Worm (Caenorhabditis elegans) whole organism, late embryonic: ENCODE results near the gene skih-2.

Source experiments
- C38D4.7 ChIP-seq: fragments of 200-800 bp; sonication (Bioruptor generic); optimal IDR thresholded peaks from 2 replicates; lab custom pipeline; 2018; ENCODE audit warnings: mild to moderate bottlenecking, missing genetic modification characterization, moderate library complexity, missing compliant biosample characterization
- F13H6.1 ChIP-seq: sonication (generic microtip); optimal IDR thresholded peaks from 2 replicates; lab custom pipeline; 2016; ENCODE audit warnings: missing genetic modification characterization, missing compliant biosample characterization
- K09A11.1 ChIP-seq: sonication (generic microtip); optimal IDR thresholded peaks from 2 replicates; lab custom pipeline; 2017; ENCODE audit warnings: antibody characterized with exemption, mild to moderate bottlenecking, missing genetic modification characterization, missing compliant biosample characterization; ENCODE audit not compliant: insufficient read depth
- ama-1 ChIP-seq: fragments of 150-350 bp; optimal IDR thresholded peaks from 2 replicates; lab custom pipeline; 2014
- ceh-14 ChIP-seq: sonication (generic microtip); optimal IDR thresholded peaks from 2 replicates; lab custom pipeline; 2016; ENCODE audit warnings: missing genotype, missing genetic modification characterization, missing compliant biosample characterization
- ceh-18 ChIP-seq: sonication (generic microtip); optimal IDR thresholded peaks from 2 replicates; lab custom pipeline; 2016; ENCODE audit warnings: missing genetic modification characterization, missing compliant biosample characterization
- ceh-19 ChIP-seq: fragments of 200-800 bp; sonication (Bioruptor generic); optimal IDR thresholded peaks from 2 replicates; lab custom pipeline; 2018; ENCODE audit warnings: mild to moderate bottlenecking, missing genetic modification characterization, missing compliant biosample characterization
- ceh-24 ChIP-seq: sonication (generic microtip); optimal IDR thresholded peaks from 2 replicates; lab custom pipeline; 2016; ENCODE audit warnings: mild to moderate bottlenecking, missing genetic modification characterization, missing compliant biosample characterization
- ceh-31 ChIP-seq: sonication (generic microtip); optimal IDR thresholded peaks from 2 replicates; lab custom pipeline; 2016; ENCODE audit warnings: missing genetic modification characterization, missing compliant biosample characterization
- ceh-34 ChIP-seq: sonication (generic microtip); optimal IDR thresholded peaks from 2 replicates; lab custom pipeline; 2016; ENCODE audit warnings: mild to moderate bottlenecking, missing genetic modification characterization, missing compliant biosample characterization
- ceh-48 ChIP-seq: sonication (generic microtip); optimal IDR thresholded peaks from 2 replicates; lab custom pipeline; 2016; ENCODE audit warnings: missing genetic modification characterization, inconsistent platforms, missing compliant biosample characterization
- ceh-6 ChIP-seq: fragments of 200-800 bp; sonication (Bioruptor generic); optimal IDR thresholded peaks from 2 replicates; lab custom pipeline; 2018; ENCODE audit warnings: mild to moderate bottlenecking, missing genetic modification characterization, missing compliant biosample characterization
- che-1 ChIP-seq: sonication (generic microtip); optimal IDR thresholded peaks from 2 replicates; lab custom pipeline; 2016; ENCODE audit warnings: mild to moderate bottlenecking, missing genetic modification characterization, missing compliant biosample characterization
- dve-1 ChIP-seq: sonication (generic microtip); optimal IDR thresholded peaks from 2 replicates; lab custom pipeline; 2017; ENCODE audit warnings: antibody characterized with exemption, mild to moderate bottlenecking, missing genetic modification characterization, missing compliant biosample characterization
- elt-2 ChIP-seq: sonication (generic microtip); optimal IDR thresholded peaks from 2 replicates; lab custom pipeline; 2016; ENCODE audit warnings: missing genetic modification reagents, missing genetic modification characterization, missing compliant biosample characterization
- elt-4 ChIP-seq: sonication (generic microtip); optimal IDR thresholded peaks from 2 replicates; lab custom pipeline; 2016; ENCODE audit warnings: missing genetic modification characterization, missing compliant biosample characterization
- fax-1 ChIP-seq: sonication (generic microtip); optimal IDR thresholded peaks from 2 replicates; lab custom pipeline; 2016; ENCODE audit warnings: missing genotype, missing genetic modification characterization, missing compliant biosample characterization
- gmeb-2 ChIP-seq: sonication (generic microtip); optimal IDR thresholded peaks from 2 replicates; lab custom pipeline; 2016; ENCODE audit warnings: missing genetic modification characterization, inconsistent platforms, missing compliant biosample characterization
- hlh-30 ChIP-seq: sonication (generic microtip); optimal IDR thresholded peaks from 2 replicates; lab custom pipeline; 2017; ENCODE audit warnings: antibody characterized with exemption, missing genetic modification characterization, missing compliant biosample characterization; ENCODE audit not compliant: insufficient read depth
- hlh-8 ChIP-seq: sonication (generic microtip); optimal IDR thresholded peaks from 2 replicates; lab custom pipeline; 2016; ENCODE audit warnings: missing genotype, missing genetic modification characterization, missing compliant biosample characterization
- lim-6 ChIP-seq: sonication (generic microtip); optimal IDR thresholded peaks from 2 replicates; lab custom pipeline; 2016; ENCODE audit warnings: missing genetic modification characterization, missing compliant biosample characterization
- lin-11 ChIP-seq: fragments of 200-800 bp; sonication (Bioruptor generic); optimal IDR thresholded peaks from 2 replicates; lab custom pipeline; 2018; ENCODE audit warnings: mild to moderate bottlenecking, missing genetic modification characterization, missing compliant biosample characterization
- nfya-1 ChIP-seq: sonication (generic microtip); optimal IDR thresholded peaks from 2 replicates; lab custom pipeline; 2017; ENCODE audit warnings: missing genetic modification characterization, mild to moderate bottlenecking, missing compliant biosample characterization, antibody characterized with exemption, moderate library complexity
- odd-2 ChIP-seq: sonication (generic microtip); optimal IDR thresholded peaks from 2 replicates; lab custom pipeline; 2017; ENCODE audit warnings: antibody characterized with exemption, mild to moderate bottlenecking, missing genetic modification characterization, missing compliant biosample characterization
- pat-9 ChIP-seq: fragments of 200-800 bp; sonication (Bioruptor generic); optimal IDR thresholded peaks from 2 replicates; lab custom pipeline; 2018; ENCODE audit warnings: mild to moderate bottlenecking, missing genetic modification characterization, moderate library complexity, missing compliant biosample characterization
- pax-1 ChIP-seq: fragments of 150-350 bp; optimal IDR thresholded peaks from 2 replicates; lab custom pipeline; 2014; ENCODE audit warnings: missing biosample characterization, missing genetic modification characterization
- pha-4 ChIP-seq: fragments of 150-350 bp; optimal IDR thresholded peaks from 2 replicates; lab custom pipeline; 2018; ENCODE audit warnings: missing biosample characterization, missing genetic modification reagents, missing genetic modification characterization
- pros-1 ChIP-seq: fragments of 150-350 bp; optimal IDR thresholded peaks from 2 replicates; lab custom pipeline; 2014; ENCODE audit warnings: missing biosample characterization, missing genetic modification reagents, missing genetic modification characterization
- ref-2 ChIP-seq: sonication (generic microtip); optimal IDR thresholded peaks from 2 replicates; lab custom pipeline; 2016; ENCODE audit warnings: missing genetic modification characterization, missing compliant biosample characterization
- rnt-1 ChIP-seq: sonication (generic microtip); optimal IDR thresholded peaks from 2 replicates; lab custom pipeline; 2016; ENCODE audit warnings: missing genetic modification characterization, missing compliant biosample characterization
- tbx-2 ChIP-seq: sonication (generic microtip); optimal IDR thresholded peaks from 2 replicates; lab custom pipeline; 2016; ENCODE audit warnings: missing genetic modification characterization, missing compliant biosample characterization
- ttx-3 ChIP-seq: sonication (generic microtip); optimal IDR thresholded peaks from 2 replicates; lab custom pipeline; 2016; ENCODE audit warnings: missing genetic modification reagents, missing genetic modification characterization, missing compliant biosample characterization
- unc-3 ChIP-seq, 2 experiments: fragments of 200-800 bp in 1 of 2; sonication (Bioruptor generic) in 1 of 2; sonication (generic microtip) in 1 of 2; conservative IDR thresholded peaks in 1 of 2; optimal IDR thresholded peaks in 1 of 2; 2 replicates each; pipeline versions ENCODE4 v1.3.6 to Lab custom; 2016 to 2022; ENCODE audit warnings: missing compliant biosample characterization in 2 of 2, missing genetic modification characterization in 2 of 2, missing genetic modification reagents in 1 of 2
- unc-42 ChIP-seq: sonication (generic microtip); optimal IDR thresholded peaks from 2 replicates; lab custom pipeline; 2016; ENCODE audit warnings: missing genotype, missing genetic modification characterization, missing compliant biosample characterization
- unc-55 ChIP-seq: sonication (generic microtip); optimal IDR thresholded peaks from 2 replicates; lab custom pipeline; 2017; ENCODE audit warnings: missing biosample characterization, missing genetic modification reagents, missing genetic modification characterization
- ztf-16 ChIP-seq: sonication (generic microtip); optimal IDR thresholded peaks from 2 replicates; lab custom pipeline; 2017; ENCODE audit warnings: missing genetic modification characterization, missing compliant biosample characterization

Gene skih-2

ce11 chrIV:11149454-11150163 is 7.4 kb upstream of the skih-2 start, which contains the start of the genes F01G4.6 and pfd-1:
TSS of gene F01G4.6 (minus strand) at chrIV:11149504.
TSS of gene pfd-1 (plus strand) at chrIV:11150113.
- TF ChIP-seq unc-42 (tag; lab: Kevin White, UChicago) = peak; percentile 46
- no peak for TF ChIP-seq fax-1
- TF ChIP-seq ztf-16 (tag; lab: Kevin White, UChicago) = no peak
- TF ChIP-seq ceh-18 (tag; lab: Kevin White, UChicago) = peak; percentile 39
- no peak for TF ChIP-seq ceh-19 (GFP tag; lab: Kevin White, UChicago)
- TF ChIP-seq dve-1 = peak; percentile 54
- peak; percentile 90 for TF ChIP-seq nfya-1 (tag; lab: Kevin White, UChicago)
- TF ChIP-seq pat-9 (tag; lab: Kevin White, UChicago) = no peak
- TF ChIP-seq pax-1 (tag; lab: Kevin White, UChicago) = peak; percentile 66
- TF ChIP-seq pros-1 (tag; lab: Kevin White, UChicago) = no peak
- peak; percentile 48 for TF ChIP-seq elt-2
- peak; percentile 50 for TF ChIP-seq ceh-31 (tag; lab: Kevin White, UChicago)
- peak; percentile 12 for TF ChIP-seq gmeb-2 (tag; lab: Kevin White, UChicago)
- TF ChIP-seq unc-3 (GFP tag; conservative IDR thresholded peaks at IDR 0.05; lab: Robert Waterston, UW) = peak; percentile 29; the same call in 1 of the 2 replicates
- no peak for TF ChIP-seq unc-3 (tag; optimal IDR thresholded peaks at IDR 0.05; lab: Kevin White, UChicago)
- no peak for TF ChIP-seq ttx-3 (tag; lab: Kevin White, UChicago)
- TF ChIP-seq unc-55 = peak; percentile 37
- TF ChIP-seq ref-2 (tag; lab: Kevin White, UChicago) = peak; percentile 25
- TF ChIP-seq rnt-1 (tag; lab: Kevin White, UChicago) = peak; percentile 3
- TF ChIP-seq ceh-34 (tag; lab: Kevin White, UChicago) = peak; percentile 14
- TF ChIP-seq pha-4 (tag; lab: Kevin White, UChicago) = no peak
- TF ChIP-seq F13H6.1 (tag; lab: Kevin White, UChicago) = peak; percentile 11
- TF ChIP-seq tbx-2 = peak; percentile 44

- TF ChIP-seq unc-3 (GFP tag; conservative IDR thresholded peaks at IDR 0.05; lab: Robert Waterston, UW) (no peak), unc-3 (tag; optimal IDR thresholded peaks at IDR 0.05; lab: Kevin White, UChicago) (no peak), ceh-6 (GFP tag; lab: Kevin White, UChicago) (no peak), ceh-24 (tag; lab: Kevin White, UChicago) (no peak), elt-4 (no peak)
These were observed 6.7 kb upstream of the skih-2 start for ce11 chrIV:11148788-11149366.

DNA sequence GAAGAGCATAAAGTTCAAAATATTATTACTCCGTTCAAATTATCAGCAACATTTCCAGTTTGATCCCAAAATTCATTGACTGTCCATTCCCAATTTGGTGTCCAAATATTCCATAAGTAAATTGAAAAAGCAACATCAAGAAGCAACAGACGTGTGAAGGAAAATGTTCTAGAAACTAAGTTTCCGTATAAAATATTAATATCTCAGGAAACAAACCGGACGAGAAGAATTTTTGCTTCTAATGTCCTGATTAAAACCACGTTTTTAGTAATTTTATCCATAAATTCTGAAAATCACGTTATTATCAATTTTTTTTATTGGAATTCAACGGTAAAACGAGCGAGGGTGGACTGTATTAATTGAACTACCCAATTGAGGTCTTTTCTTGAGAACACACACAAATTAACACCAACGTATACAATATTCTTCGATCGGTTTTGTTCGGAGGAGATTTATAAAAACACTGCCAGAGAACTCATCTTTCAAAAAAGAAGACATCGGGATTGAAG is 4.9 kb upstream of the skih-2 start, which contains the start of gene pigq-1:
Gene pigq-1 (minus strand): TSS at position 286 of the 509 bp plus-strand sequence.
- TF ChIP-seq ztf-16 (tag; lab: Kevin White, UChicago) = no peak
- no peak for TF ChIP-seq dve-1
- no peak for TF ChIP-seq odd-2 (tag; lab: Kevin White, UChicago)
- no peak for TF ChIP-seq K09A11.1 (tag; lab: Kevin White, UChicago)
- no peak for TF ChIP-seq pros-1 (tag; lab: Kevin White, UChicago)
- no peak for TF ChIP-seq hlh-30 (tag; lab: Kevin White, UChicago)
- TF ChIP-seq hlh-8 (tag; lab: Kevin White, UChicago) = no peak
- no peak for TF ChIP-seq ceh-14 (tag; lab: Kevin White, UChicago)
- no peak for TF ChIP-seq che-1 (tag; lab: Kevin White, UChicago)
- TF ChIP-seq C38D4.7 (GFP tag; lab: Kevin White, UChicago) = no peak
- TF ChIP-seq ceh-48 (tag; lab: Kevin White, UChicago) = no peak
- no peak for TF ChIP-seq lim-6 (tag; lab: Kevin White, UChicago)
- TF ChIP-seq elt-4 = no peak
- no peak for TF ChIP-seq lin-11
- no peak for TF ChIP-seq ama-1 (lab: Kevin White, UChicago)
